Worm (Caenorhabditis elegans): ENCODE data around the gene B0228.7.
A peak's percentile ranks its signal among the peaks of the same experiment; 100 is the strongest.

Gene B0228.7

ce11 chrII:7792514-7792913, 33.7 kb upstream of the B0228.7 start (continued):
- TF ChIP-seq nhr-90 (tag; optimal IDR thresholded peaks at IDR 0.05; ENCODE audit: poor library complexity) = no peak

ce11 chrII:7791408-7792050, 32.7 kb upstream of the B0228.7 start:
- peak; percentile 29 for TF ChIP-seq ama-1 (optimal IDR thresholded peaks at IDR 0.05)
- peak; percentile 7 for TF ChIP-seq nhr-47 (tag; optimal IDR thresholded peaks at IDR 0.05)
- TF ChIP-seq efl-1 (optimal IDR thresholded peaks at IDR 0.05) = no peak
- TF ChIP-seq efl-1 (GFP tag; optimal IDR thresholded peaks at IDR 0.05 in 1 of 2) = peak in 1 of 2 experiments; percentile 41
- peak; percentile 67 for TF ChIP-seq lin-14 (GFP tag; optimal IDR thresholded peaks at IDR 0.05)
- no peak for TF ChIP-seq fkh-10 (GFP tag; optimal IDR thresholded peaks at IDR 0.05)
- TF ChIP-seq fkh-4 (tag; optimal IDR thresholded peaks at IDR 0.05; ENCODE audit: borderline replicate concordance) = no peak
- TF ChIP-seq blmp-1 (tag; optimal IDR thresholded peaks at IDR 0.05) = peak; percentile 61
- TF ChIP-seq nhr-90 (tag; optimal IDR thresholded peaks at IDR 0.05; ENCODE audit: poor library complexity) = no peak
- peak in 4 of 6 experiments; percentile 20 to 74 (median 44) for TF ChIP-seq elt-3 (tag; optimal IDR thresholded peaks at IDR 0.05)
- peak; percentile 94 for TF ChIP-seq nhr-85 (tag)
- TF ChIP-seq xbp-1 (tag; optimal IDR thresholded peaks at IDR 0.05) = no peak
- TF ChIP-seq nhr-19 (GFP tag; conservative IDR thresholded peaks at IDR 0.05) = peak; percentile 18; the same call in 1 of the 2 replicates
- TF ChIP-seq grh-1 (GFP tag; IDR thresholded peaks at IDR 0.05) = peak; percentile 75
- peak; percentile 6 to 32 for TF ChIP-seq lsy-2 (tag; optimal IDR thresholded peaks at IDR 0.05)
- TF ChIP-seq nhr-71 (tag; optimal IDR thresholded peaks at IDR 0.05) = peak; percentile 8
- TF ChIP-seq vab-15 (tag; optimal IDR thresholded peaks at IDR 0.05) = no peak

- TF ChIP-seq nhr-90 (tag; optimal IDR thresholded peaks at IDR 0.05; ENCODE audit: poor library complexity) (peak; percentile 32), nhr-85 (tag) (peak; percentile 66), lin-35 (GFP tag; optimal IDR thresholded peaks at IDR 0.05) (peak in 1 of 2 experiments; percentile 23), efl-1 (optimal IDR thresholded peaks at IDR 0.05) (no peak), efl-1 (GFP tag; optimal IDR thresholded peaks at IDR 0.05 in 1 of 2) (peak in 1 of 2 experiments; percentile 47), nhr-47 (tag; optimal IDR thresholded peaks at IDR 0.05) (peak; percentile 41), lsy-2 (tag; optimal IDR thresholded peaks at IDR 0.05) (peak in 1 of 2 experiments; percentile 18), swsn-7 (tag; optimal IDR thresholded peaks at IDR 0.05) (peak; percentile 9), pag-3 (tag; optimal IDR thresholded peaks at IDR 0.05; ENCODE audit: borderline replicate concordance, insufficient read depth) (no peak), alr-1 (tag; optimal IDR thresholded peaks at IDR 0.05; ENCODE audit: borderline replicate concordance) (no peak), Y116A8C.19 (tag; optimal IDR thresholded peaks at IDR 0.05; ENCODE audit: borderline replicate concordance) (no peak), ztf-11 (tag; optimal IDR thresholded peaks at IDR 0.05) (no peak), blmp-1 (tag; optimal IDR thresholded peaks at IDR 0.05) (peak; percentile 83), nhr-20 (tag; optimal IDR thresholded peaks at IDR 0.05) (peak; percentile 39), nhr-19 (GFP tag; conservative IDR thresholded peaks at IDR 0.05) (peak; percentile 19; the same call in 1 of the 2 replicates), egl-13 (tag; optimal IDR thresholded peaks at IDR 0.05) (no peak), tbx-2 (tag; optimal IDR thresholded peaks at IDR 0.05) (no peak), lin-14 (GFP tag; optimal IDR thresholded peaks at IDR 0.05) (peak; percentile 50), snu-23 (GFP tag; optimal IDR thresholded peaks at IDR 0.05) (peak; percentile 38), ama-1 (optimal IDR thresholded peaks at IDR 0.05) (peak; percentile 77), mdl-1 (tag; optimal IDR thresholded peaks at IDR 0.05) (no peak), grh-1 (GFP tag; IDR thresholded peaks at IDR 0.05) (peak; percentile 48), xbp-1 (tag; optimal IDR thresholded peaks at IDR 0.05) (peak; percentile 5), nhr-71 (tag; optimal IDR thresholded peaks at IDR 0.05) (peak; percentile 33)
Observed at ce11 chrII:7790324-7790898, 31.6 kb upstream of the B0228.7 start, which contains the start of gene srlf-1. Gene srlf-1 (plus strand): TSS chrII:7790591.

- no peak for TF ChIP-seq lin-35 (GFP tag; optimal IDR thresholded peaks at IDR 0.05)
- no peak for TF ChIP-seq ama-1 (optimal IDR thresholded peaks at IDR 0.05)
- peak; percentile 14 for TF ChIP-seq nhr-71 (tag; optimal IDR thresholded peaks at IDR 0.05)
- no peak for TF ChIP-seq swsn-7 (tag; optimal IDR thresholded peaks at IDR 0.05)
- no peak for TF ChIP-seq ztf-4 (tag; optimal IDR thresholded peaks at IDR 0.05)
- TF ChIP-seq ceh-63 (GFP tag; optimal IDR thresholded peaks at IDR 0.05) = no peak
- no peak for TF ChIP-seq ets-5 (GFP tag; IDR thresholded peaks at IDR 0.05)
- TF ChIP-seq lir-3 (tag; optimal IDR thresholded peaks at IDR 0.05; ENCODE audit: poor library complexity) = no peak
- TF ChIP-seq nhr-90 (tag; optimal IDR thresholded peaks at IDR 0.05; ENCODE audit: poor library complexity) = no peak
- TF ChIP-seq nhr-85 (tag) = peak; percentile 75
- TF ChIP-seq mef-2 (tag; optimal IDR thresholded peaks at IDR 0.05) = no peak
- no peak for TF ChIP-seq ceh-8 (GFP tag; optimal IDR thresholded peaks at IDR 0.05)
- no peak for TF ChIP-seq tbx-2 (tag; optimal IDR thresholded peaks at IDR 0.05)
- TF ChIP-seq lin-14 (GFP tag; optimal IDR thresholded peaks at IDR 0.05) = peak; percentile 31
- peak in 1 of 6 experiments; percentile 63 for TF ChIP-seq elt-3 (tag; optimal IDR thresholded peaks at IDR 0.05)
- TF ChIP-seq hlh-17 (GFP tag; optimal IDR thresholded peaks at IDR 0.05; ENCODE audit: borderline replicate concordance) = no peak
- TF ChIP-seq vab-15 (tag; optimal IDR thresholded peaks at IDR 0.05) = no peak
- no peak for TF ChIP-seq dpl-1 (GFP tag; optimal IDR thresholded peaks at IDR 0.05)
- TF ChIP-seq skn-1 (tag; optimal IDR thresholded peaks at IDR 0.05) = no peak
- no peak for TF ChIP-seq grh-1 (GFP tag; IDR thresholded peaks at IDR 0.05)
- no peak for TF ChIP-seq ceh-90 (tag; optimal IDR thresholded peaks at IDR 0.05)
- no peak for TF ChIP-seq unc-86 (tag; optimal IDR thresholded peaks at IDR 0.05)
Observed at ce11 chrII:7789605-7790004, 30.8 kb upstream of the B0228.7 start.
